Worm (Caenorhabditis elegans): ENCODE data around the gene C26B9.6.

The C26B9.6 gene

ce11 chrX:5372638-5373037 lies 37.4 kb upstream of the C26B9.6 start, which contains the start of gene F35C8.8:
F35C8.8 (minus strand) TSS chrX:5372639.
- no peak for TF ChIP-seq elt-1 (tag; optimal IDR thresholded peaks at IDR 0.05; ENCODE audit: borderline replicate concordance, insufficient read depth)
- no peak for TF ChIP-seq nhr-12 (tag; optimal IDR thresholded peaks at IDR 0.05)
- TF ChIP-seq pha-4 (tag; optimal IDR thresholded peaks at IDR 0.05), result no peak
- TF ChIP-seq nhr-76 (tag; optimal IDR thresholded peaks at IDR 0.05), result no peak
- TF ChIP-seq nhr-28 (tag; optimal IDR thresholded peaks at IDR 0.05), result no peak
- no peak for TF ChIP-seq nhr-2 (tag; optimal IDR thresholded peaks at IDR 0.05)
- TF ChIP-seq zip-8 (tag; optimal IDR thresholded peaks at IDR 0.05), result no peak
- TF ChIP-seq nhr-237 (tag; optimal IDR thresholded peaks at IDR 0.05), result no peak
- TF ChIP-seq lin-32 (GFP tag; optimal IDR thresholded peaks at IDR 0.05), result no peak

- no peak for TF ChIP-seq nhr-76 (tag; optimal IDR thresholded peaks at IDR 0.05)
- TF ChIP-seq drap-1 (GFP tag; optimal IDR thresholded peaks at IDR 0.05), result no peak
- no peak for TF ChIP-seq zip-8 (tag; optimal IDR thresholded peaks at IDR 0.05)
- no peak for TF ChIP-seq tbx-8 (GFP tag; optimal IDR thresholded peaks at IDR 0.05)
- TF ChIP-seq nhr-237 (tag; optimal IDR thresholded peaks at IDR 0.05), result no peak
- TF ChIP-seq lin-32 (GFP tag; optimal IDR thresholded peaks at IDR 0.05), result no peak
- no peak for TF ChIP-seq snpc-4 (tag; optimal IDR thresholded peaks at IDR 0.05)
- no peak for TF ChIP-seq ceh-43 (GFP tag; optimal IDR thresholded peaks at IDR 0.05)
- no peak for TF ChIP-seq flh-1 (GFP tag; optimal IDR thresholded peaks at IDR 0.05)
- TF ChIP-seq mab-5 (tag; optimal IDR thresholded peaks at IDR 0.05), result no peak
- TF ChIP-seq mep-1 (tag; optimal IDR thresholded peaks at IDR 0.05), result no peak
- no peak for TF ChIP-seq blmp-1 (tag; optimal IDR thresholded peaks at IDR 0.05)
- no peak for TF ChIP-seq ceh-83 (GFP tag; optimal IDR thresholded peaks at IDR 0.05)
- TF ChIP-seq cnd-1 (tag; optimal IDR thresholded peaks at IDR 0.05), result no peak
These were observed 35.3 kb upstream of the C26B9.6 start for ce11 chrX:5370605-5371004.

- no peak for TF ChIP-seq nhr-12 (tag; optimal IDR thresholded peaks at IDR 0.05)
- TF ChIP-seq nhr-237 (tag; optimal IDR thresholded peaks at IDR 0.05), result no peak
- no peak for TF ChIP-seq nhr-28 (tag; optimal IDR thresholded peaks at IDR 0.05)
- TF ChIP-seq M03D4.4 (tag; optimal IDR thresholded peaks at IDR 0.05), result no peak
- TF ChIP-seq mls-2 (tag; optimal IDR thresholded peaks at IDR 0.05), result peak; percentile 65
- peak; percentile 36 for TF ChIP-seq sptf-1 (tag; optimal IDR thresholded peaks at IDR 0.05)
- TF ChIP-seq mep-1 (tag; optimal IDR thresholded peaks at IDR 0.05), result no peak
- TF ChIP-seq lsy-2 (tag; optimal IDR thresholded peaks at IDR 0.05), result no peak
- peak; percentile 29 for TF ChIP-seq ces-1 (GFP tag; optimal IDR thresholded peaks at IDR 0.05)
- no peak for TF ChIP-seq blmp-1 (tag; optimal IDR thresholded peaks at IDR 0.05)
- TF ChIP-seq drap-1 (GFP tag; optimal IDR thresholded peaks at IDR 0.05), result peak; percentile 33
- no peak for TF ChIP-seq ham-2 (GFP tag; optimal IDR thresholded peaks at IDR 0.05)
These were observed 33.0 kb upstream of the C26B9.6 start, which contains the start of gene jkk-1 for ce11 chrX:5368220-5368619. jkk-1 (plus strand) TSS chrX:5368468.

ce11 chrX:5366613-5367012 lies 31.3 kb upstream of the C26B9.6 start:
- TF ChIP-seq zip-8 (tag; optimal IDR thresholded peaks at IDR 0.05), result peak; percentile 98
- TF ChIP-seq unc-120 (tag; optimal IDR thresholded peaks at IDR 0.05; ENCODE audit: poor library complexity, severe bottlenecking), result no peak

- TF ChIP-seq sem-2 (GFP tag; optimal IDR thresholded peaks at IDR 0.05), result no peak
- TF ChIP-seq elt-1 (tag; optimal IDR thresholded peaks at IDR 0.05; ENCODE audit: borderline replicate concordance, insufficient read depth), result no peak
These were observed 30.2 kb upstream of the C26B9.6 start, which contains the start of gene F35C8.5 for ce11 chrX:5365437-5365836. F35C8.5 (plus strand) TSS chrX:5365813.

ce11 chrX:5364222-5364621 lies 29.0 kb upstream of the C26B9.6 start, which contains the start of gene chtl-1:
chtl-1 (minus strand) TSS chrX:5364322.
- no peak for TF ChIP-seq tbx-8 (GFP tag; optimal IDR thresholded peaks at IDR 0.05)
- TF ChIP-seq unc-62 (GFP tag; optimal IDR thresholded peaks at IDR 0.05), result no peak
- TF ChIP-seq blmp-1 (tag; optimal IDR thresholded peaks at IDR 0.05), result no peak
- no peak for TF ChIP-seq ceh-83 (GFP tag; optimal IDR thresholded peaks at IDR 0.05)

- TF ChIP-seq lin-13 (tag; optimal IDR thresholded peaks at IDR 0.05) (no peak), cnd-1 (tag; optimal IDR thresholded peaks at IDR 0.05) (peak; percentile 38), unc-62 (GFP tag; optimal IDR thresholded peaks at IDR 0.05) (no peak), M03D4.4 (tag; optimal IDR thresholded peaks at IDR 0.05) (no peak), nhr-2 (tag; optimal IDR thresholded peaks at IDR 0.05) (peak; percentile 30), sem-2 (GFP tag; optimal IDR thresholded peaks at IDR 0.05) (no peak), ztf-11 (tag; optimal IDR thresholded peaks at IDR 0.05) (peak; percentile 17), tbx-8 (GFP tag; optimal IDR thresholded peaks at IDR 0.05) (no peak), ham-2 (GFP tag; optimal IDR thresholded peaks at IDR 0.05) (peak; percentile 42), lsy-2 (tag; optimal IDR thresholded peaks at IDR 0.05) (no peak), snpc-4 (tag; optimal IDR thresholded peaks at IDR 0.05) (no peak), nhr-12 (tag; optimal IDR thresholded peaks at IDR 0.05) (no peak), pha-4 (tag; optimal IDR thresholded peaks at IDR 0.05) (peak; percentile 54), sptf-1 (tag; optimal IDR thresholded peaks at IDR 0.05) (peak; percentile 11)
These were observed 25.4 kb upstream of the C26B9.6 start for ce11 chrX:5360682-5361081.
